Fruit fly (Drosophila melanogaster): ENCODE results near the gene pnt.

- TF ChIP-seq ey (GFP tag; optimal IDR thresholded peaks at IDR 0.05) = no peak
- TF ChIP-seq usp (GFP tag; optimal IDR thresholded peaks at IDR 0.05) = no peak
- no peak for TF ChIP-seq dsf (GFP tag; optimal IDR thresholded peaks at IDR 0.05; ENCODE audit: borderline replicate concordance)
- no peak for TF ChIP-seq foxo (GFP tag; optimal IDR thresholded peaks at IDR 0.05)
- no peak for TF ChIP-seq Rel (GFP tag; optimal IDR thresholded peaks at IDR 0.05)
- TF ChIP-seq Rel (tag; optimal IDR thresholded peaks at IDR 0.05) = no peak
- no peak for TF ChIP-seq Myc (optimal IDR thresholded peaks at IDR 0.05)
- TF ChIP-seq br (GFP tag; optimal IDR thresholded peaks at IDR 0.05) = no peak
- TF ChIP-seq Dfd (GFP tag; optimal IDR thresholded peaks at IDR 0.05) = no peak
- TF ChIP-seq h (GFP tag; optimal IDR thresholded peaks at IDR 0.05) = no peak
- TF ChIP-seq OdsH (GFP tag; optimal IDR thresholded peaks at IDR 0.05) = no peak
- no peak for TF ChIP-seq jim (GFP tag; optimal IDR thresholded peaks at IDR 0.05)
- no peak for TF ChIP-seq woc (GFP tag; optimal IDR thresholded peaks at IDR 0.05)
- no peak for TF ChIP-seq pan (optimal IDR thresholded peaks at IDR 0.05)
Observed at dm6 chr3R:23386907-23387306, 40.9 kb upstream of the pnt start.
